Fruit fly (Drosophila melanogaster): ENCODE data around the gene tld.

Gene tld

DNA sequence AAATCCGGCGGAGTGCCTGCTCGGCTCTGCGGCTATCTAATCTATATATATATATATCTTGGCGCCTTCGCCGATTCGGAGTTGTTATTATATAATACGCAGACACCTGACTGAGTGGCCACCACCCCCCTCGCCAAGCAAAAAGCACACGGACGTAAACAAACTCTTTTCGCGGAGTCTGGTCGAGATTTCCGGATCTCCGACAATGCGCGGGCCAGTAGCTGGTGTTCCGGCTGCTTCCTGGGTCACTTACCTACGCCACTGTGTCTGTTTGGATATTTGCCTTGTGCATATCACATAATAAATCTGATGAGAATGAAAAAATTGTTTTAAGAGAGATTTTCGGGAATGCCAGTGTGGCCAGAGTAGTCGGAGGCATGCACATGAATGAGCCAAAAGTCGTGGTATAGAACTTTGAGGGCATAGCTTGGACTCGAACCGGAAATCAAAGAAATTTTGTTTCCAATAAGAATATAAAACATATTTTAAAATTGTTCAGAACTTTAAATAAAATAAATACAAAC is 37.6 kb downstream of the tld start, which contains the start of gene CG5805 (continued):
- peak; percentile 86 for TF ChIP-seq Rx (GFP tag; IDR thresholded peaks at IDR 0.05)
- TF ChIP-seq Bteb2 (GFP tag; optimal IDR thresholded peaks at IDR 0.05): peak; percentile 82
- no peak for TF ChIP-seq eve (GFP tag; optimal IDR thresholded peaks at IDR 0.05)
- TF ChIP-seq CG8281 (tag; optimal IDR thresholded peaks at IDR 0.05): peak; percentile 68
- peak; percentile 56 for TF ChIP-seq exex (tag; optimal IDR thresholded peaks at IDR 0.05)
- peak; percentile 71 for TF ChIP-seq CG10321 (GFP tag; IDR thresholded peaks at IDR 0.05)
- TF ChIP-seq CG15269 (tag; optimal IDR thresholded peaks at IDR 0.05): peak; percentile 78
- peak; percentile 58 for TF ChIP-seq slou (GFP tag; optimal IDR thresholded peaks at IDR 0.05)
- peak; percentile 81 for TF ChIP-seq Elba2 (GFP tag; optimal IDR thresholded peaks at IDR 0.05)
- TF ChIP-seq gro (GFP tag; optimal IDR thresholded peaks at IDR 0.05): no peak
- TF ChIP-seq D19B (GFP tag; optimal IDR thresholded peaks at IDR 0.05): peak; percentile 74
- TF ChIP-seq Dbx (GFP tag; IDR thresholded peaks at IDR 0.05): peak; percentile 89
- TF ChIP-seq ro (GFP tag; IDR thresholded peaks at IDR 0.05): peak; percentile 18; the same call in 1 of the 2 replicates
- TF ChIP-seq Hr51 (GFP tag; optimal IDR thresholded peaks at IDR 0.05): peak; percentile 75 to 83
- TF ChIP-seq Dad (GFP tag; optimal IDR thresholded peaks at IDR 0.05): peak; percentile 60
- TF ChIP-seq ci (GFP tag; IDR thresholded peaks at IDR 0.05): peak; percentile 97
- no peak for TF ChIP-seq CG30020 (tag; optimal IDR thresholded peaks at IDR 0.05)
- peak; percentile 75 for TF ChIP-seq Mes4 (GFP tag; optimal IDR thresholded peaks at IDR 0.05)
- TF ChIP-seq danr (GFP tag; IDR thresholded peaks at IDR 0.05): peak; percentile 59; the same call in 1 of the 2 replicates
- TF ChIP-seq prd (optimal IDR thresholded peaks at IDR 0.05): no peak
- peak; percentile 65; the same call in 2 of the 3 replicates for TF ChIP-seq prd (GFP tag; IDR thresholded peaks at IDR 0.05)
- peak; percentile 72 for TF ChIP-seq Dek (tag; optimal IDR thresholded peaks at IDR 0.05)
- peak; percentile 81 for TF ChIP-seq NC2β (GFP tag; optimal IDR thresholded peaks at IDR 0.05)
- peak; percentile 94 for TF ChIP-seq Meics (GFP tag; optimal IDR thresholded peaks at IDR 0.05)
- peak; percentile 65 for TF ChIP-seq CG8089 (GFP tag; optimal IDR thresholded peaks at IDR 0.05)
- TF ChIP-seq MBD-R2 (GFP tag; IDR thresholded peaks at IDR 0.05): peak; percentile 75
- TF ChIP-seq gem (tag; optimal IDR thresholded peaks at IDR 0.05): no peak
- peak; percentile 76 for TF ChIP-seq BtbVII (GFP tag; optimal IDR thresholded peaks at IDR 0.05)
- no peak; the same call in 2 of the 3 replicates for TF ChIP-seq croc (GFP tag; conservative IDR thresholded peaks at IDR 0.05)
- no peak for TF ChIP-seq Dfd (GFP tag; optimal IDR thresholded peaks at IDR 0.05)
- peak; percentile 59 for TF ChIP-seq repo (GFP tag; optimal IDR thresholded peaks at IDR 0.05)
- TF ChIP-seq CG15479 (GFP tag; optimal IDR thresholded peaks at IDR 0.05): no peak
- peak; percentile 60 for TF ChIP-seq gcm (GFP tag; optimal IDR thresholded peaks at IDR 0.05)
- peak; percentile 71 for TF ChIP-seq CTCF (GFP tag; optimal IDR thresholded peaks at IDR 0.05)
- peak; percentile 40 for TF ChIP-seq salm (tag; optimal IDR thresholded peaks at IDR 0.05)
- peak; percentile 67 for TF ChIP-seq CG30403 (GFP tag; optimal IDR thresholded peaks at IDR 0.05)
- peak; percentile 76 for TF ChIP-seq pho (GFP tag; optimal IDR thresholded peaks at IDR 0.05)
- TF ChIP-seq Fer2 (tag; optimal IDR thresholded peaks at IDR 0.05): peak; percentile 80
- TF ChIP-seq CG2199 (GFP tag; IDR thresholded peaks at IDR 0.05): peak; percentile 47; the same call in 2 of the 3 replicates
- TF ChIP-seq mld (GFP tag; IDR thresholded peaks at IDR 0.05; ENCODE audit: partially characterized antibody): no peak
- peak; percentile 84 for TF ChIP-seq slbo (GFP tag; IDR thresholded peaks at IDR 0.05)
- TF ChIP-seq CG9797 (GFP tag; optimal IDR thresholded peaks at IDR 0.05): peak; percentile 72
- peak; percentile 7 for TF ChIP-seq sima (GFP tag; optimal IDR thresholded peaks at IDR 0.05)
- no peak for TF ChIP-seq CG15073 (GFP tag; optimal IDR thresholded peaks at IDR 0.05)
- TF ChIP-seq CG15601 (tag; optimal IDR thresholded peaks at IDR 0.05): peak; percentile 80
- peak; percentile 69 for TF ChIP-seq Dip3 (GFP tag; optimal IDR thresholded peaks at IDR 0.05)
- TF ChIP-seq Pdp1 (GFP tag; optimal IDR thresholded peaks at IDR 0.05): peak; percentile 46 to 97
- peak; percentile 69 for TF ChIP-seq grn (GFP tag; optimal IDR thresholded peaks at IDR 0.05)
- TF ChIP-seq PHDP (tag; optimal IDR thresholded peaks at IDR 0.05): peak; percentile 87
- no peak for TF ChIP-seq nerfin-2 (GFP tag; IDR thresholded peaks at IDR 0.05; ENCODE audit: partially characterized antibody)
- TF ChIP-seq NfI (GFP tag; optimal IDR thresholded peaks at IDR 0.05): peak; percentile 93

Data from whole organism, embryonic.